Worm (Caenorhabditis elegans) whole organism, L4 larva: ENCODE data around the gene F34D10.9.

ENCODE experiments used
- D1046.2 ChIP-seq: fragments of 200-800 bp; sonication (Bioruptor generic); IDR thresholded peaks from 2 replicates; pipeline ENCODE4 v1.3.6; 2022; ENCODE audit warnings: missing genetic modification characterization, missing compliant biosample characterization
- ZK546.5 ChIP-seq, 2 experiments: sonication (generic microtip); optimal IDR thresholded peaks; 2 replicates each; lab custom pipeline; 2017; ENCODE audit warnings: missing biosample characterization in 2 of 2, missing genetic modification characterization in 2 of 2
- aha-1 ChIP-seq: fragments of 150-350 bp; peaks from one replicate; lab custom pipeline; 2014; ENCODE audit warnings: missing biosample characterization, missing genetic modification characterization
- aly-2 ChIP-seq: sonication (generic microtip); optimal IDR thresholded peaks from 2 replicates; lab custom pipeline; 2018; ENCODE audit warnings: missing biosample characterization, missing genetic modification characterization
- attf-4 ChIP-seq: sonication (generic microtip); optimal IDR thresholded peaks from 3 replicates; lab custom pipeline; 2017; ENCODE audit warnings: missing biosample characterization, missing genetic modification characterization
- ceh-32 ChIP-seq: sonication (generic microtip); optimal IDR thresholded peaks from 2 replicates; lab custom pipeline; 2016; ENCODE audit warnings: mild to moderate bottlenecking, missing genetic modification characterization, missing compliant biosample characterization; ENCODE audit not compliant: poor library complexity
- ctbp-1 ChIP-seq: fragments of 200-800 bp; sonication (Bioruptor generic); IDR thresholded peaks from 2 replicates; pipeline ENCODE4 v1.3.6; 2022; ENCODE audit warnings: missing genetic modification reagents, missing genetic modification characterization, missing compliant biosample characterization
- daf-16 ChIP-seq, 3 experiments: sonication (generic microtip); optimal IDR thresholded peaks; 2 replicates each; lab custom pipeline; 2016 to 2017; ENCODE audit warnings: missing genetic modification characterization in 3 of 3, missing genetic modification reagents in 3 of 3, mild to moderate bottlenecking in 2 of 3, missing compliant biosample characterization in 2 of 3, missing biosample characterization in 1 of 3, moderate library complexity in 1 of 3
- daf-19 ChIP-seq: fragments of 200-800 bp; sonication (Bioruptor generic); conservative IDR thresholded peaks from 2 replicates; pipeline ENCODE4 v1.3.6; 2022; ENCODE audit warnings: missing genetic modification characterization, missing compliant biosample characterization
- dmd-8 ChIP-seq: fragments of 200-800 bp; sonication (Bioruptor generic); IDR thresholded peaks from 2 replicates; pipeline ENCODE4 v1.3.6; 2022; ENCODE audit warnings: missing genetic modification characterization, missing compliant biosample characterization
- dmd-9 ChIP-seq: fragments of 200-800 bp; sonication (Bioruptor generic); IDR thresholded peaks from 2 replicates; pipeline ENCODE4 v1.3.6; 2022; ENCODE audit warnings: missing genetic modification reagents, missing genetic modification characterization, missing compliant biosample characterization
- dpl-1 ChIP-seq: fragments of 150-350 bp; optimal IDR thresholded peaks from 2 replicates; lab custom pipeline; 2014; ENCODE audit warnings: missing biosample characterization, missing genetic modification reagents, missing genetic modification characterization
- jun-1 ChIP-seq: fragments of 150-350 bp; optimal IDR thresholded peaks from 2 replicates; lab custom pipeline; 2014; ENCODE audit warnings: missing biosample characterization, missing genetic modification reagents, missing genetic modification characterization
- lim-7 ChIP-seq: fragments of 200-800 bp; sonication (Bioruptor generic); IDR thresholded peaks from 2 replicates; pipeline ENCODE4 v1.3.6; 2022; ENCODE audit warnings: missing genetic modification characterization, missing compliant biosample characterization
- lin-29 ChIP-seq: fragments of 200-800 bp; sonication (Bioruptor generic); IDR thresholded peaks from 2 replicates; pipeline ENCODE4 v1.3.6; 2022; ENCODE audit warnings: missing genetic modification reagents, missing genetic modification characterization, missing compliant biosample characterization
- lin-38 ChIP-seq: fragments of 200-800 bp; sonication (Bioruptor generic); IDR thresholded peaks from 2 replicates; pipeline ENCODE4 v1.3.6; 2022; ENCODE audit warnings: missing genetic modification reagents, missing genetic modification characterization, missing compliant biosample characterization
- mdt-29 ChIP-seq: fragments of 200-800 bp; sonication (Bioruptor generic); IDR thresholded peaks from 2 replicates; pipeline ENCODE4 v1.3.6; 2022; ENCODE audit warnings: missing genetic modification reagents, missing genetic modification characterization, missing compliant biosample characterization
- nhr-102 ChIP-seq: sonication (generic microtip); optimal IDR thresholded peaks from 2 replicates; lab custom pipeline; 2016; ENCODE audit warnings: mild to moderate bottlenecking, missing genetic modification characterization, moderate library complexity, missing compliant biosample characterization
- nhr-48 ChIP-seq: sonication (generic microtip); optimal IDR thresholded peaks from 2 replicates; lab custom pipeline; 2016; ENCODE audit warnings: mild to moderate bottlenecking, missing genetic modification characterization, missing compliant biosample characterization
- nhr-77 ChIP-seq: fragments of 150-350 bp; optimal IDR thresholded peaks from 2 replicates; lab custom pipeline; 2014; ENCODE audit warnings: missing biosample characterization, missing genetic modification characterization
- pha-4 ChIP-seq, 2 experiments: fragments of 150-350 bp in 1 of 2; fragments of 200-800 bp in 1 of 2; sonication (Bioruptor generic) in 1 of 2; IDR thresholded peaks in 1 of 2; optimal IDR thresholded peaks in 1 of 2; 2 replicates each; pipeline versions ENCODE4 v1.3.6 to Lab custom; 2014 to 2022; ENCODE audit warnings: missing genetic modification characterization in 2 of 2, missing genetic modification reagents in 2 of 2, missing biosample characterization in 1 of 2, missing compliant biosample characterization in 1 of 2
- set-16 ChIP-seq: fragments of 200-800 bp; sonication (Bioruptor generic); IDR thresholded peaks from 2 replicates; pipeline ENCODE4 v1.3.6; 2022; ENCODE audit warnings: missing genetic modification reagents, missing genetic modification characterization, missing compliant biosample characterization
- spr-3 ChIP-seq: fragments of 200-800 bp; sonication (Bioruptor generic); optimal IDR thresholded peaks from 2 replicates; lab custom pipeline; 2018; ENCODE audit warnings: mild to moderate bottlenecking, missing genetic modification characterization, missing compliant biosample characterization
- tra-1 ChIP-seq: fragments of 200-800 bp; sonication (Bioruptor generic); IDR thresholded peaks from 2 replicates; pipeline ENCODE4 v1.3.6; 2022; ENCODE audit warnings: missing genetic modification reagents, missing genetic modification characterization, missing compliant biosample characterization
- unc-62 ChIP-seq, 3 experiments: fragments of 150-350 bp in 1 of 3; sonication (generic microtip); optimal IDR thresholded peaks in 2 of 3; peaks in 1 of 3; 1 replicate in 1 of 3; 2 replicates in 2 of 3; lab custom pipeline; 2014 to 2017; ENCODE audit warnings: missing biosample characterization in 3 of 3, missing genetic modification characterization in 3 of 3, missing genetic modification reagents in 3 of 3, missing genotype in 1 of 3
- zip-2 ChIP-seq: fragments of 150-350 bp; optimal IDR thresholded peaks from 2 replicates; lab custom pipeline; 2014; ENCODE audit warnings: missing biosample characterization, missing genetic modification characterization

Gene F34D10.9

DNA sequence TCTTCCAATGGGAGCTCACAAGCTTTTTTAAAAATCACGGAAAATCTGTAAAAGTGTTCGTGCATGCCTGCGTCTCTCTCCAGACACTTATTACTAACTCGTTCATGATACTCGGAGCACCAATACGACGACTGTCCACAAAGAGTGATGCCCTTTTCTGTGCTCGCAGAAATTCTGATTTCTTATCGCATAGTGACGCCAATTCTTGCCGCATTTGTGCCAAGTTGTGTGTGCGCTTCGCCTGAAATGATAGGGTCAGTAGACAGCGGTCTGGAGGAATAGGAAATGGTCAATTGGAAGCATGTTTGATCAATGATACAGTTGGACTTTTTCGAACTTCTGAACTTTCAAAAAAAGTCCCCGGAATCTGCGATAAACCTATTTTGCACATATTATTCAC, 34.6 kb upstream of the F34D10.9 start (continued):
- TF ChIP-seq aly-2 (tag; lab: Kevin White, UChicago) (no peak), unc-62 (GFP tag; optimal IDR thresholded peaks at IDR 0.05 in 1 of 2; lab: Kevin White, UChicago) (no peak), unc-62 (tag; optimal IDR thresholded peaks at IDR 0.05; lab: Kevin White, UChicago) (no peak), nhr-77 (tag; lab: Kevin White, UChicago) (peak; percentile 43), lin-29 (GFP tag; lab: Robert Waterston, UW) (no peak), spr-3 (GFP tag; lab: Kevin White, UChicago) (no peak), dpl-1 (GFP tag; lab: Kevin White, UChicago) (no peak), pha-4 (GFP tag; IDR thresholded peaks at IDR 0.05; lab: Robert Waterston, UW) (no peak), pha-4 (tag; optimal IDR thresholded peaks at IDR 0.05; lab: Kevin White, UChicago) (no peak), zip-2 (tag; lab: Kevin White, UChicago) (no peak), dmd-9 (GFP tag; lab: Robert Waterston, UW) (no peak), D1046.2 (no peak), ctbp-1 (no peak), lin-38 (GFP tag; lab: Robert Waterston, UW) (no peak), dmd-8 (GFP tag; lab: Robert Waterston, UW) (no peak)

DNA sequence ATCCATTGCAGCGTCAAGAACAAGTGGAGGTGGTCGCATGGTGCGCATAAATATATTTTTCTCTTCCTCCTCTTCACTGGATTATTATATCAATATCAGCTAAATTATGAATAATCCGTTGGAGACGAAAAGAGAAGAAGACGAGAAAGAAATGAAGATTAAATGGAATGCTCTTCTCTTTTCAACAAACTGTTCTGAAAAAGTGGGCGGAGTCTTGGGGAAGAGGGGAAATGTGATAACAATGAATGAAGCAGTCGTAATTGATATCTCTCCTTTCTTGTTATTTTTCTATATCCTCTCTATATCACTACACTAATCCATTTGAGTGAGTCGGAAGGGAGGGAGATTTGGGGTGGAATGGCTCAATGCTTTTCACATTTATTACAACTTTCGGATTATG, 29.9 kb upstream of the F34D10.9 start, which contains the start of gene arcp-1:
TSS of gene arcp-1 (minus strand) at position 101 of the 400 bp plus-strand sequence.
- peak; percentile 57 for TF ChIP-seq aha-1
- TF ChIP-seq tra-1 (GFP tag; lab: Robert Waterston, UW), result no peak

DNA sequence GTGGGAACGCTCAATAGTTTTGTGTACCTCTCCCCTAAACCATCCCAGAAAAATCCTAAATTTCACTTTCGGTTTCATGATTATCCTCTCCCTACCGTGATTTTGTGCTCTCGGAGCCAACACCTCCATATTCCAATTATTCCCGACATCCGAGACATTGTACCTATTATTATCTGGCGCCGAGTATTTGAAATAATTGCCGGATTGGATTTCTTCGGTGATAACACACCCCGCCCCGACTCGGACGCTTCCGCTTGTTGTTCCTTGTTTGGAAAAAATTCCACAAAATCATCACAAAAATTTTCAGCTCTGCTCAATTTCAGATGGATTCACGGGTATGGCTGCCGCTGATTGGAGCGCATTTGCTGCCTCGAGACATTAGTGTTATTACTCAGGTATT, 15.7 kb upstream of the F34D10.9 start, which contains the start of gene lin-48:
TSS of gene lin-48 (plus strand) at position 301 of the 400 bp plus-strand sequence.
- TF ChIP-seq mdt-29 (GFP tag; lab: Robert Waterston, UW) (no peak), ZK546.5 (tag; optimal IDR thresholded peaks at IDR 0.05; lab: Kevin White, UChicago) (no peak), lin-38 (GFP tag; lab: Robert Waterston, UW) (no peak), unc-62 (GFP tag; optimal IDR thresholded peaks at IDR 0.05 in 1 of 2; lab: Kevin White, UChicago) (peak in 1 of 2 experiments; percentile 26), unc-62 (tag; optimal IDR thresholded peaks at IDR 0.05; lab: Kevin White, UChicago) (no peak)

ce11 chrIII:3743367-3743766, 13.9 kb upstream of the F34D10.9 start:
- no peak for TF ChIP-seq ceh-32 (tag; lab: Kevin White, UChicago)
- no peak for TF ChIP-seq dmd-9 (GFP tag; lab: Robert Waterston, UW)
- no peak for TF ChIP-seq daf-19 (GFP tag; lab: Robert Waterston, UW)

DNA sequence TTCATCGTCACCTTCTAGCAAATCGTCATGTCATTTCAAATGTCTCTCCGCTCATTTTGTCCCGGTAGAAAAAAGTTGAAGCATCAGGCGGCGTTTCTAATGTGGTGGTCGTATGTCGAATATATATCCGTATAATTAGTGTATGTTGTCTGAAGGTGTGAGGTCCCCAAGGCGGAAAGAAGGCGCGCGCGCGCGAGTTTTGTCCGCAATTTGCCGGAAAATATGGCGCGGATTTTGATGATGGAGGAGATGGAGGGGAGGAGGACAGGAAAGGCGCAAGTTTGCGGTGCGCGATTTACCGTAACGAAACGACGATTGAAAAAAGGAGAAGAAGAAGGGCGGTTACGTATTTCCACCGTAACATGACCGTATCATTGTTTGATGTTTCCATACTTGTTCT, 12.7 kb upstream of the F34D10.9 start:
- no peak for TF ChIP-seq attf-4 (tag; lab: Kevin White, UChicago)
- no peak for TF ChIP-seq nhr-102 (tag; lab: Kevin White, UChicago)
- no peak for TF ChIP-seq nhr-48 (tag; lab: Kevin White, UChicago)
- TF ChIP-seq set-16, result peak; percentile 37

DNA sequence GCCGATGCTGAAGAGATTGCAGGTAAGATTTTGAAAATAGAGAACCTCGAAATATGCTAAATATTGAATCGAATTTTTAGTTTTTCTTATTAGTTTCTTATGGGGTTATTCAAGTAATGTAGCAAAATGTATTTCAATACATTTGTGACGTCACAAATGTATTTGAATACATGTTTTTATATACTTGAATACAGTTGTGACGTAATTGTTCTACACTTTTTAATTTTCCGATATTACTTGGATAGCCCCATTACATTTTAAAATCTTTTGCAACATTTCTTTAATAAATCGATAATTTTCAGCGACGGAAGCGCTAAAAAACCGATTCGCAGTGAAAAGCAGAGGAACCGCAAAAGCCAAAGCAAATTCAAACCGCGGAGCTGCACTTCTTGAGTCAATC, 8.9 kb upstream of the F34D10.9 start:
- no peak for TF ChIP-seq jun-1 (tag; lab: Kevin White, UChicago)
- TF ChIP-seq, all 104 proteins: peak for 0

DNA sequence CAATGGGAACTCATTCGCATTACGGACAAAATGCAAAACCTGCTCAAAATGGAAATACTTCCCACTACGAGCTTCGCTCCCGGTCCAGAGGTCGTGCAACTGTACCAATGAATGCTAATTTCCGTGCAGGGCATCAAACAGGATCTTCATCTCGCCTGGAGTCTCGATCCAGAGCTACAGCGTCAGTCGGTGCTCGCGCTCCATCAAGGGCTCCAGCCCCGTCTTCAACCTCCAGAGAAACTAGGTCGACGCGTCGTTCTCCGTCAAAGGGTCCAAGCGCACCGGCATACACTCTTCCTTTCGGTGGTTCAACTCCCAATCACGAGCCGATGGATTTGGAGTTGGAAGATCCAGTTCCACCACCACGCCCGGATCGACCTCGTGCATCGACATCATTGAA, 8.3 kb upstream of the F34D10.9 start:
- TF ChIP-seq daf-16 (GFP tag; optimal IDR thresholded peaks at IDR 0.05; lab: Kevin White, UChicago) (no peak), daf-16 (tag; optimal IDR thresholded peaks at IDR 0.05; lab: Kevin White, UChicago) (no peak), set-16 (peak; percentile 65), lim-7 (peak; percentile 33; the same call in 1 of the 2 replicates)
